Worm (Caenorhabditis elegans): Measurements from ENCODE around the gene npl-4.2.

The npl-4.2 gene

ce11 chrII:5649236-5650004, 26.7 kb downstream of the npl-4.2 start, which contains the start of the genes sam-4, F59E12.17 and zyg-1:
Gene sam-4 (minus strand): TSS chrII:5649286.
Gene F59E12.17 (minus strand): TSS chrII:5649470.
Gene zyg-1 (plus strand): TSS chrII:5649748.
- TF ChIP-seq nhr-2 (tag; optimal IDR thresholded peaks at IDR 0.05) (peak; percentile 23), nhr-12 (tag; optimal IDR thresholded peaks at IDR 0.05) (no peak), nhr-76 (tag; optimal IDR thresholded peaks at IDR 0.05) (no peak), zip-8 (tag; optimal IDR thresholded peaks at IDR 0.05) (no peak), lin-13 (tag; optimal IDR thresholded peaks at IDR 0.05) (peak; percentile 6), ztf-11 (tag; optimal IDR thresholded peaks at IDR 0.05) (no peak), nhr-28 (tag; optimal IDR thresholded peaks at IDR 0.05) (no peak), cnd-1 (tag; optimal IDR thresholded peaks at IDR 0.05) (no peak), ces-1 (GFP tag; optimal IDR thresholded peaks at IDR 0.05) (no peak), lsy-2 (tag; optimal IDR thresholded peaks at IDR 0.05) (peak; percentile 80), lin-32 (GFP tag; optimal IDR thresholded peaks at IDR 0.05) (no peak), nhr-237 (tag; optimal IDR thresholded peaks at IDR 0.05) (peak; percentile 40), bed-3 (GFP tag; optimal IDR thresholded peaks at IDR 0.05) (no peak), mab-5 (tag; optimal IDR thresholded peaks at IDR 0.05) (no peak), unc-120 (tag; optimal IDR thresholded peaks at IDR 0.05; ENCODE audit: poor library complexity, severe bottlenecking) (no peak), hlh-1 (tag; optimal IDR thresholded peaks at IDR 0.05) (peak; percentile 76), drap-1 (GFP tag; optimal IDR thresholded peaks at IDR 0.05) (no peak), snpc-4 (tag; optimal IDR thresholded peaks at IDR 0.05) (no peak), sem-2 (GFP tag; optimal IDR thresholded peaks at IDR 0.05) (no peak), ceh-39 (tag; optimal IDR thresholded peaks at IDR 0.05) (peak; percentile 96), ham-2 (GFP tag; optimal IDR thresholded peaks at IDR 0.05) (no peak), ceh-43 (GFP tag; optimal IDR thresholded peaks at IDR 0.05) (no peak), flh-1 (GFP tag; optimal IDR thresholded peaks at IDR 0.05) (no peak), elt-1 (tag; optimal IDR thresholded peaks at IDR 0.05; ENCODE audit: borderline replicate concordance, insufficient read depth) (no peak), mep-1 (tag; optimal IDR thresholded peaks at IDR 0.05) (peak; percentile 88), M03D4.4 (tag; optimal IDR thresholded peaks at IDR 0.05) (no peak), sptf-1 (tag; optimal IDR thresholded peaks at IDR 0.05) (peak; percentile 32), unc-39 (tag; optimal IDR thresholded peaks at IDR 0.05) (no peak), pha-4 (tag; optimal IDR thresholded peaks at IDR 0.05) (peak; percentile 28), ceh-83 (GFP tag; optimal IDR thresholded peaks at IDR 0.05) (no peak), elt-3 (tag; optimal IDR thresholded peaks at IDR 0.05) (no peak), tbx-8 (GFP tag; optimal IDR thresholded peaks at IDR 0.05) (no peak), mls-2 (tag; optimal IDR thresholded peaks at IDR 0.05) (no peak), unc-62 (GFP tag; optimal IDR thresholded peaks at IDR 0.05) (peak; percentile 1), blmp-1 (tag; optimal IDR thresholded peaks at IDR 0.05) (no peak)

ce11 chrII:5651426-5651825, 28.7 kb downstream of the npl-4.2 start:
- TF ChIP-seq mls-2 (tag; optimal IDR thresholded peaks at IDR 0.05) (no peak), ces-1 (GFP tag; optimal IDR thresholded peaks at IDR 0.05) (no peak), ceh-39 (tag; optimal IDR thresholded peaks at IDR 0.05) (no peak), nhr-76 (tag; optimal IDR thresholded peaks at IDR 0.05) (no peak), drap-1 (GFP tag; optimal IDR thresholded peaks at IDR 0.05) (no peak), nhr-12 (tag; optimal IDR thresholded peaks at IDR 0.05) (no peak), cnd-1 (tag; optimal IDR thresholded peaks at IDR 0.05) (no peak), lsy-2 (tag; optimal IDR thresholded peaks at IDR 0.05) (no peak), elt-1 (tag; optimal IDR thresholded peaks at IDR 0.05; ENCODE audit: borderline replicate concordance, insufficient read depth) (no peak), mep-1 (tag; optimal IDR thresholded peaks at IDR 0.05) (no peak), ceh-83 (GFP tag; optimal IDR thresholded peaks at IDR 0.05) (no peak)

ce11 chrII:5652334-5652733, 29.6 kb downstream of the npl-4.2 start, which contains the start of gene bli-2:
Gene bli-2 (minus strand): TSS chrII:5652434.
- TF ChIP-seq unc-39 (tag; optimal IDR thresholded peaks at IDR 0.05) = no peak
- TF ChIP-seq lin-13 (tag; optimal IDR thresholded peaks at IDR 0.05) = no peak
- no peak for TF ChIP-seq drap-1 (GFP tag; optimal IDR thresholded peaks at IDR 0.05)
- TF ChIP-seq zip-8 (tag; optimal IDR thresholded peaks at IDR 0.05) = no peak
- no peak for TF ChIP-seq bed-3 (GFP tag; optimal IDR thresholded peaks at IDR 0.05)
- no peak for TF ChIP-seq elt-1 (tag; optimal IDR thresholded peaks at IDR 0.05; ENCODE audit: borderline replicate concordance, insufficient read depth)
- no peak for TF ChIP-seq tbx-8 (GFP tag; optimal IDR thresholded peaks at IDR 0.05)
- TF ChIP-seq lsy-2 (tag; optimal IDR thresholded peaks at IDR 0.05) = no peak
- no peak for TF ChIP-seq unc-62 (GFP tag; optimal IDR thresholded peaks at IDR 0.05)
- no peak for TF ChIP-seq lin-32 (GFP tag; optimal IDR thresholded peaks at IDR 0.05)
- no peak for TF ChIP-seq cnd-1 (tag; optimal IDR thresholded peaks at IDR 0.05)
- TF ChIP-seq ceh-83 (GFP tag; optimal IDR thresholded peaks at IDR 0.05) = no peak
- no peak for TF ChIP-seq mls-2 (tag; optimal IDR thresholded peaks at IDR 0.05)
- no peak for TF ChIP-seq nhr-237 (tag; optimal IDR thresholded peaks at IDR 0.05)
- no peak for TF ChIP-seq ham-2 (GFP tag; optimal IDR thresholded peaks at IDR 0.05)
- no peak for TF ChIP-seq ceh-43 (GFP tag; optimal IDR thresholded peaks at IDR 0.05)
- no peak for TF ChIP-seq hlh-1 (tag; optimal IDR thresholded peaks at IDR 0.05)
- TF ChIP-seq sem-2 (GFP tag; optimal IDR thresholded peaks at IDR 0.05) = no peak
